Fruit fly (Drosophila melanogaster) whole organism, embryonic: ENCODE results near the gene CG5892.

Experiments used
- ATbp ChIP-seq: fragments of 200-800 bp; sonication (Bioruptor generic); optimal IDR thresholded peaks from 2 replicates; lab custom pipeline; 2017; ENCODE audit warnings: missing biosample characterization, mild to moderate bottlenecking, missing genetic modification characterization, missing genetic modification reagents
- Awh ChIP-seq: fragments of 200-800 bp; sonication (Bioruptor generic); IDR thresholded peaks from 2 replicates; pipeline ENCODE4, ENCODE4 v1.3.6; 2022; ENCODE audit warnings: missing biosample characterization, missing genetic modification characterization
- B-H1 ChIP-seq: fragments of 200-800 bp; sonication (Bioruptor generic); IDR thresholded peaks from 3 replicates; pipeline ENCODE4 v1.3.6; 2022; ENCODE audit warnings: missing biosample characterization, missing genetic modification characterization
- Bgb ChIP-seq: fragments of 200-800 bp; sonication (Bioruptor generic); IDR thresholded peaks from 2 replicates; pipeline ENCODE4 v1.3.6; 2022; ENCODE audit warnings: missing biosample characterization, missing genetic modification characterization; ENCODE audit not compliant: partially characterized antibody
- Blimp-1 ChIP-seq: fragments of 200-800 bp; sonication (Bioruptor generic); optimal IDR thresholded peaks from 3 replicates; lab custom pipeline; 2018; ENCODE audit warnings: missing biosample characterization, missing genetic modification characterization, mild to moderate bottlenecking, moderate library complexity, missing genetic modification reagents
- CG10147 ChIP-seq: fragments of 200-800 bp; sonication (Bioruptor generic); optimal IDR thresholded peaks from 2 replicates; lab custom pipeline; 2019; ENCODE audit warnings: missing biosample characterization, mild to moderate bottlenecking, missing genetic modification characterization, moderate library complexity
- CG12659 ChIP-seq: fragments of 200-800 bp; sonication (Bioruptor generic); optimal IDR thresholded peaks from 3 replicates; lab custom pipeline; 2017; ENCODE audit warnings: mild to moderate bottlenecking, missing biosample characterization, missing genetic modification reagents, missing genetic modification characterization
- CG13775 ChIP-seq: fragments of 200-800 bp; sonication (Bioruptor generic); optimal IDR thresholded peaks from 3 replicates; lab custom pipeline; 2017; ENCODE audit warnings: missing biosample characterization, mild to moderate bottlenecking, missing genetic modification characterization
- CG14441 ChIP-seq: fragments of 200-800 bp; sonication (Bioruptor generic); IDR thresholded peaks from 2 replicates; pipeline ENCODE4 v1.3.6; 2022; ENCODE audit warnings: missing biosample characterization, missing genetic modification characterization
- CG17802 ChIP-seq: fragments of 200-800 bp; sonication (Bioruptor generic); optimal IDR thresholded peaks from 2 replicates; lab custom pipeline; 2018; ENCODE audit warnings: missing biosample characterization, mild to moderate bottlenecking, missing genetic modification characterization, moderate library complexity
- CG17829 ChIP-seq: fragments of 200-800 bp; optimal IDR thresholded peaks from 2 replicates; lab custom pipeline; 2019; ENCODE audit warnings: missing biosample characterization, mild to moderate bottlenecking, missing genetic modification characterization, moderate library complexity
- CG2712 ChIP-seq: fragments of 200-800 bp; optimal IDR thresholded peaks from 3 replicates; lab custom pipeline; 2019; ENCODE audit warnings: missing biosample characterization, mild to moderate bottlenecking, missing genetic modification characterization, moderate library complexity
- CG32532 ChIP-seq: fragments of 200-800 bp; sonication (Bioruptor generic); IDR thresholded peaks from 2 replicates; pipeline ENCODE4 v1.3.6; 2022; ENCODE audit warnings: missing biosample characterization, missing genetic modification characterization
- CG32767 ChIP-seq: fragments of 200-800 bp; sonication (Bioruptor generic); IDR thresholded peaks from 2 replicates; pipeline ENCODE4 v1.3.6; 2022; ENCODE audit warnings: missing biosample characterization, missing genetic modification characterization
- CG33557 ChIP-seq: fragments of 200-800 bp; sonication (Bioruptor generic); optimal IDR thresholded peaks from 2 replicates; lab custom pipeline; 2019; ENCODE audit warnings: missing biosample characterization, mild to moderate bottlenecking, missing genetic modification characterization, moderate library complexity
- CG4707 ChIP-seq: fragments of 200-800 bp; sonication (Bioruptor generic); optimal IDR thresholded peaks from 2 replicates; lab custom pipeline; 2018; ENCODE audit warnings: missing biosample characterization, mild to moderate bottlenecking, missing genetic modification characterization, moderate library complexity
- CG4820 ChIP-seq: fragments of 200-800 bp; sonication (Bioruptor generic); optimal IDR thresholded peaks from 3 replicates; lab custom pipeline; 2016; ENCODE audit warnings: missing biosample characterization, missing genetic modification characterization
- CG5180 ChIP-seq: fragments of 200-800 bp; sonication (Bioruptor generic); optimal IDR thresholded peaks from 3 replicates; lab custom pipeline; 2017; ENCODE audit warnings: missing biosample characterization, missing genetic modification characterization, mild to moderate bottlenecking, moderate library complexity, missing genetic modification reagents
- CG6254 ChIP-seq: fragments of 200-800 bp; sonication (Bioruptor generic); optimal IDR thresholded peaks from 3 replicates; lab custom pipeline; 2017; ENCODE audit warnings: mild to moderate bottlenecking, missing biosample characterization, missing genetic modification reagents, missing genetic modification characterization
- CG6272 ChIP-seq: fragments of 200-800 bp; sonication (Bioruptor generic); IDR thresholded peaks from 2 replicates; pipeline ENCODE4 v1.3.6; 2022; ENCODE audit warnings: missing biosample characterization, missing genetic modification characterization
- CG6791 ChIP-seq: fragments of 200-800 bp; sonication (Bioruptor generic); IDR thresholded peaks from 3 replicates; pipeline ENCODE4 v1.3.6; 2022; ENCODE audit warnings: missing biosample characterization, missing genetic modification characterization; ENCODE audit not compliant: partially characterized antibody
- CG6813 ChIP-seq: fragments of 200-800 bp; sonication (Bioruptor generic); optimal IDR thresholded peaks from 2 replicates; lab custom pipeline; 2017; ENCODE audit warnings: missing biosample characterization, missing genetic modification characterization, mild to moderate bottlenecking, moderate library complexity, missing genetic modification reagents
- CG8281 ChIP-seq: fragments of 200-800 bp; sonication (Bioruptor generic); optimal IDR thresholded peaks from 2 replicates; lab custom pipeline; 2018; ENCODE audit warnings: missing biosample characterization, mild to moderate bottlenecking, missing genetic modification characterization, moderate library complexity
- CG8388 ChIP-seq: fragments of 200-800 bp; sonication (Bioruptor generic); optimal IDR thresholded peaks from 2 replicates; lab custom pipeline; 2019; ENCODE audit warnings: missing biosample characterization, mild to moderate bottlenecking, missing genetic modification characterization, moderate library complexity
- CkIIα-i1 ChIP-seq: fragments of 200-800 bp; sonication (Bioruptor generic); IDR thresholded peaks from 2 replicates; pipeline ENCODE4 v1.3.6; 2022; ENCODE audit warnings: missing biosample characterization, missing genetic modification characterization
- D19A ChIP-seq: fragments of 200-800 bp; optimal IDR thresholded peaks from 3 replicates; lab custom pipeline; 2019; ENCODE audit warnings: missing biosample characterization, mild to moderate bottlenecking, missing genetic modification characterization, moderate library complexity
- Dek ChIP-seq: fragments of 200-800 bp; sonication (Bioruptor generic); optimal IDR thresholded peaks from 3 replicates; lab custom pipeline; 2019; ENCODE audit warnings: missing biosample characterization, mild to moderate bottlenecking, missing genetic modification characterization, moderate library complexity
- E2f1 ChIP-seq: fragments of 200-800 bp; sonication (Bioruptor generic); IDR thresholded peaks from 2 replicates; pipeline ENCODE4 v1.3.6; 2022; ENCODE audit warnings: missing biosample characterization, missing genetic modification characterization
- H15 ChIP-seq: fragments of 200-800 bp; sonication (Bioruptor generic); IDR thresholded peaks from 3 replicates; pipeline ENCODE4 v1.3.6; 2022; ENCODE audit warnings: missing biosample characterization, missing genetic modification characterization
- HLHmδ ChIP-seq: fragments of 200-800 bp; sonication (Bioruptor generic); optimal IDR thresholded peaks from 2 replicates; lab custom pipeline; 2018; ENCODE audit warnings: missing biosample characterization, mild to moderate bottlenecking, missing genetic modification characterization, moderate library complexity
- Oli ChIP-seq: fragments of 200-800 bp; sonication (Bioruptor generic); optimal IDR thresholded peaks from 2 replicates; lab custom pipeline; 2018; ENCODE audit warnings: missing biosample characterization, mild to moderate bottlenecking, missing genetic modification characterization, moderate library complexity
- Pdp1 ChIP-seq, 2 experiments: fragments of 200-800 bp; sonication (Bioruptor generic); optimal IDR thresholded peaks; 3 replicates each; lab custom pipeline; 2016; ENCODE audit warnings: missing biosample characterization in 2 of 2, missing genetic modification characterization in 2 of 2, mild to moderate bottlenecking in 1 of 2, moderate library complexity in 1 of 2
- Sox100B ChIP-seq: fragments of 200-800 bp; sonication (Bioruptor generic); optimal IDR thresholded peaks from 3 replicates; lab custom pipeline; 2018; ENCODE audit warnings: missing biosample characterization, mild to moderate bottlenecking, missing genetic modification characterization
- Sry-δ ChIP-seq: fragments of 200-800 bp; sonication (Bioruptor generic); optimal IDR thresholded peaks from 2 replicates; lab custom pipeline; 2016; ENCODE audit warnings: missing biosample characterization, missing genetic modification characterization
- Ssrp ChIP-seq: fragments of 200-800 bp; sonication (Bioruptor generic); optimal IDR thresholded peaks from 2 replicates; lab custom pipeline; 2018; ENCODE audit warnings: missing biosample characterization, mild to moderate bottlenecking, missing genetic modification characterization, moderate library complexity
- bcd ChIP-seq: fragments of 200-800 bp; sonication (Bioruptor generic); optimal IDR thresholded peaks from 2 replicates; lab custom pipeline; 2017; ENCODE audit warnings: missing biosample characterization, mild to moderate bottlenecking, missing genetic modification characterization
- bsh ChIP-seq, 2 experiments: fragments of 200-800 bp; sonication (Bioruptor generic); optimal IDR thresholded peaks; 2 replicates each; lab custom pipeline; 2017 to 2018; ENCODE audit warnings: mild to moderate bottlenecking in 2 of 2, missing biosample characterization in 2 of 2, missing genetic modification characterization in 2 of 2, moderate library complexity in 1 of 2
- danr ChIP-seq: fragments of 200-800 bp; sonication (Bioruptor generic); IDR thresholded peaks from 2 replicates; pipeline ENCODE4 v1.3.6; 2022; ENCODE audit warnings: missing biosample characterization, missing genetic modification characterization
- ewg ChIP-seq: fragments of 200-800 bp; sonication (Bioruptor generic); optimal IDR thresholded peaks from 3 replicates; lab custom pipeline; 2017; ENCODE audit warnings: mild to moderate bottlenecking, missing biosample characterization, missing genetic modification reagents, missing genetic modification characterization
- grn ChIP-seq: fragments of 200-800 bp; sonication (Bioruptor generic); optimal IDR thresholded peaks from 3 replicates; lab custom pipeline; 2017; ENCODE audit warnings: missing biosample characterization, missing genetic modification characterization
- gt ChIP-seq: fragments of 200-800 bp; sonication (Bioruptor generic); IDR thresholded peaks from 2 replicates; pipeline ENCODE4 v1.3.6; 2022; ENCODE audit warnings: missing biosample characterization, missing genetic modification characterization
- jing ChIP-seq: fragments of 200-800 bp; sonication (Bioruptor generic); optimal IDR thresholded peaks from 2 replicates; lab custom pipeline; 2018; ENCODE audit warnings: missing biosample characterization, mild to moderate bottlenecking, missing genetic modification characterization
- knrl ChIP-seq: fragments of 200-800 bp; sonication (Bioruptor generic); IDR thresholded peaks from 3 replicates; pipeline ENCODE4 v1.3.6; 2022; ENCODE audit warnings: missing biosample characterization, missing genetic modification characterization; ENCODE audit not compliant: partially characterized antibody
- lab ChIP-seq: fragments of 200-800 bp; sonication (Bioruptor generic); optimal IDR thresholded peaks from 3 replicates; lab custom pipeline; 2017; ENCODE audit warnings: missing biosample characterization, missing genetic modification characterization, mild to moderate bottlenecking, moderate library complexity, missing genetic modification reagents
- lola ChIP-seq, 3 experiments: fragments of >200 bp in 2 of 3; fragments of 200-800 bp in 1 of 3; sonication (Bioruptor generic) in 1 of 3; optimal IDR thresholded peaks; 2 replicates each; lab custom pipeline; 2017 to 2019; ENCODE audit warnings: missing biosample characterization in 3 of 3, missing genetic modification characterization in 3 of 3, mild to moderate bottlenecking in 1 of 3, moderate library complexity in 1 of 3
- nau ChIP-seq: fragments of 200-800 bp; sonication (Bioruptor generic); optimal IDR thresholded peaks from 3 replicates; lab custom pipeline; 2017; ENCODE audit warnings: missing biosample characterization, mild to moderate bottlenecking, missing genetic modification characterization, missing genetic modification reagents
- zfh1 ChIP-seq: fragments of 200-800 bp; sonication (Bioruptor generic); IDR thresholded peaks from 3 replicates; pipeline ENCODE4 v1.3.6; 2022; ENCODE audit warnings: missing biosample characterization, missing genetic modification characterization

CG5892 gene

dm6 chr3R:21205680-21206326 lies 36.6 kb upstream of the CG5892 start (continued):
- TF ChIP-seq CG17829 (tag; lab: Kevin White, UChicago) = peak; percentile 35
- no peak for TF ChIP-seq CG6272 (GFP tag; lab: Robert Waterston, UW)
- peak; percentile 29 for TF ChIP-seq CG13775
- peak; percentile 24 for TF ChIP-seq CG12659 (GFP tag; lab: Kevin White, UChicago)
- peak; percentile 36 for TF ChIP-seq grn (GFP tag; lab: Kevin White, UChicago)
- TF ChIP-seq Sox100B (GFP tag; lab: Kevin White, UChicago) = peak; percentile 58
- peak; percentile 43; the same call in 1 of the 2 replicates for TF ChIP-seq E2f1 (GFP tag; lab: Robert Waterston, UW)
- TF ChIP-seq nau = peak; percentile 58
- TF ChIP-seq gt (GFP tag; lab: Robert Waterston, UW) = 0 out of 2 replicates have a peak, but pooled peaks have one; percentile 48
- TF ChIP-seq danr (GFP tag; lab: Robert Waterston, UW) = no peak
- TF ChIP-seq CkIIα-i1 (GFP tag; lab: Robert Waterston, UW) = no peak
- 0 out of 2 replicates have a peak, but pooled peaks have one; percentile 4 for TF ChIP-seq CG32532 (GFP tag; lab: Robert Waterston, UW)
- 0 out of 2 replicates have a peak, but pooled peaks have one; percentile 35 for TF ChIP-seq Awh
- TF ChIP-seq CG4820 (GFP tag; lab: Kevin White, UChicago) = peak; percentile 29
- peak; percentile 52 for TF ChIP-seq CG8388 (GFP tag; lab: Kevin White, UChicago)
- peak; percentile 49 for TF ChIP-seq Oli (tag; lab: Kevin White, UChicago)
- no peak for TF ChIP-seq Bgb (GFP tag; lab: Robert Waterston, UW)
- TF ChIP-seq Pdp1 (GFP tag; optimal IDR thresholded peaks at IDR 0.05; lab: Kevin White, UChicago) = peak in 1 of 2 experiments; percentile 41
- TF ChIP-seq HLHmδ (GFP tag; lab: Kevin White, UChicago) = no peak
- TF ChIP-seq CG14441 (GFP tag; lab: Robert Waterston, UW) = peak; percentile 41; the same call in 1 of the 2 replicates
- TF ChIP-seq CG17802 (tag; lab: Kevin White, UChicago) = peak; percentile 30
- TF ChIP-seq jing (GFP tag; lab: Kevin White, UChicago) = peak; percentile 18
- TF ChIP-seq CG5180 (GFP tag; lab: Kevin White, UChicago) = peak; percentile 32
- TF ChIP-seq CG6791 (GFP tag; lab: Robert Waterston, UW) = no peak
- peak; percentile 18; the same call in 1 of the 3 replicates for TF ChIP-seq B-H1 (GFP tag; lab: Robert Waterston, UW)
- TF ChIP-seq ATbp (GFP tag; lab: Kevin White, UChicago) = peak; percentile 67
- TF ChIP-seq lab = peak; percentile 22
- peak; percentile 5 for TF ChIP-seq CG8281 (tag; lab: Kevin White, UChicago)
- peak; percentile 19 for TF ChIP-seq CG4707 (GFP tag; lab: Kevin White, UChicago)
- TF ChIP-seq H15 (GFP tag; lab: Robert Waterston, UW) = peak; percentile 50; the same call in 1 of the 3 replicates
- TF ChIP-seq bsh (GFP tag; optimal IDR thresholded peaks at IDR 0.05; lab: Kevin White, UChicago) = peak; percentile 54 to 67
- peak in 1 of 3 experiments; percentile 29 for TF ChIP-seq lola (GFP tag; optimal IDR thresholded peaks at IDR 0.05; lab: Kevin White, UChicago)
- TF ChIP-seq bcd (GFP tag; lab: Kevin White, UChicago) = peak; percentile 34
- peak; percentile 40 for TF ChIP-seq CG6254 (GFP tag; lab: Kevin White, UChicago)

dm6 chr3R:21206327-21206728 lies 36.1 kb upstream of the CG5892 start:
- TF ChIP-seq Dek = no peak
- no peak for TF ChIP-seq CG10147 (GFP tag; lab: Kevin White, UChicago)
- no peak for TF ChIP-seq Bgb (GFP tag; lab: Robert Waterston, UW)
- TF ChIP-seq Ssrp (tag; lab: Kevin White, UChicago) = peak; percentile 40
- no peak for TF ChIP-seq CG33557 (GFP tag; lab: Kevin White, UChicago)
- TF ChIP-seq CG2712 = peak; percentile 62
- no peak for TF ChIP-seq CG32767
- peak; percentile 44 for TF ChIP-seq D19A
- peak; percentile 61 for TF ChIP-seq Blimp-1 (GFP tag; lab: Kevin White, UChicago)
- no peak for TF ChIP-seq CG6813 (GFP tag; lab: Kevin White, UChicago)
- TF ChIP-seq zfh1 (GFP tag; lab: Robert Waterston, UW) = peak; percentile 47; the same call in 2 of the 3 replicates
- no peak for TF ChIP-seq knrl (GFP tag; lab: Robert Waterston, UW)
- TF ChIP-seq ewg (GFP tag; lab: Kevin White, UChicago) = no peak
- no peak for TF ChIP-seq Sry-δ (GFP tag; lab: Kevin White, UChicago)
